Fruit fly (Drosophila melanogaster) ovary, adult (tissue): Measurements from ENCODE around the gene sima.

ENCODE experiments used
- CG17801 ChIP-seq: fragments of 200-800 bp; optimal IDR thresholded peaks from 2 replicates; lab custom pipeline; 2019; ENCODE audit warnings: missing biosample characterization, mild to moderate bottlenecking, missing genetic modification characterization, moderate library complexity; ENCODE audit not compliant: partially characterized antibody

The sima gene

dm6 chr3R:30061154-30061482 lies 3.0 kb downstream of the sima start:
- TF ChIP-seq CG17801 (GFP tag; lab: Kevin White, UChicago) = peak; percentile 13

DNA sequence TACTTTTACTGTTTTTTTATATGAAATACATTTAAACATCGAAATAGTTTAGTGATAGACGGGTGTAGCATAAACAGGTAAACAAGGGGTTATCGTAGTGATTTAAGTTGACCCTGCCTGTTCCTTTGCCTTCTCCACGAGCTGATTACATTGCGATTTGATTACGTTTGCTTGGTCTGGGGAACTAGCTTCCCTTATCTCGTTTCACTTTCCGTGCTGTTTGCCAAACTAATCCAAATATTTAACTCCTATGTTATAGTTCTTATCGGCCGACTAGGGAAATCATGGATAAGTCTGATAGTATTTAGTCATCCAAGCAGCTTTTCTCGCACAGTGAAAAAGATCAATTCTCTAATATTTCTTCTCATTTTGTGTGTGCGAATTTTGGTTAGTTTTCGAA lies 3.9 kb downstream of the sima start:
- TF ChIP-seq CG17801 (GFP tag; lab: Kevin White, UChicago) = no peak

DNA sequence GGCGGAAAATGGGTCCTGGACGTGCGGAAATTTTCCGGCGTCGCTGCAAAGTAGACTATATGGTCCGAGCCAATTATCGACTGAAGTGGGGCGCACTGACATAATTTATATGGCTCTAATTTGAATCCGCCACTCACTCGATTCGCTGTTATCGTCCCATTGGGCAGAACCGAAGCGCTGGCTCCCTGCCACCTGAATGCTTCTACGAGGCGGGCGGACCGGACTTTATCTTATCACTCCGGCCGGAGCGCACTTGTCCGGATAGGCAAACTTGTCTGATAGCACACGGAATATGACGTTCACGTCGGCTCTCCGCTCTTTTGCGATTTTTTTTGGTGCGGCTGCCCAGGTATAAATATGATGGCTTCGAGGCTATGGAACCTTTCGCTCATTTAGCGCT lies 4.4 kb downstream of the sima start:
- no peak for TF ChIP-seq CG17801 (GFP tag; lab: Kevin White, UChicago)

DNA sequence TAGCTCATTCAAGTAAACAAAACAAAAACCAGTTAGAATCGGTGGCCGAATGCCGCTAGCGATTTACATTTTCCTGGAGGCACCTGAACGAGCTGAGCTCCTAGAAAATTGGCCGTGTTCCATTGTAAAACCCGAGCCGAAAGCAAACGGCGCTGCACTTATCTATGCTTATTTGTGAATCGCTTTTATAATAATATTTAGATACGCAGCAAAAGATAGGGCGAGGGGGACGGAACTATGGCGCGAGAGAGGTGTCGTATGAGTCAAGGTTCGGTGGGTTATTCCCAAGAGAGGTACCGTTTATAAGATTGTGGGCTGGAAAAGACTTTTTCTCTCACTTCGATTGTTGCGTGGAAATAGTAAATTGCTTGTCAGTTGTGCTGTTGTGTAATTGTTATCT lies 5.6 kb downstream of the sima start:
- no peak for TF ChIP-seq CG17801 (GFP tag; lab: Kevin White, UChicago)

dm6 chr3R:30066004-30066403 lies 7.9 kb downstream of the sima start:
- TF ChIP-seq CG17801 (GFP tag; lab: Kevin White, UChicago) = no peak

DNA sequence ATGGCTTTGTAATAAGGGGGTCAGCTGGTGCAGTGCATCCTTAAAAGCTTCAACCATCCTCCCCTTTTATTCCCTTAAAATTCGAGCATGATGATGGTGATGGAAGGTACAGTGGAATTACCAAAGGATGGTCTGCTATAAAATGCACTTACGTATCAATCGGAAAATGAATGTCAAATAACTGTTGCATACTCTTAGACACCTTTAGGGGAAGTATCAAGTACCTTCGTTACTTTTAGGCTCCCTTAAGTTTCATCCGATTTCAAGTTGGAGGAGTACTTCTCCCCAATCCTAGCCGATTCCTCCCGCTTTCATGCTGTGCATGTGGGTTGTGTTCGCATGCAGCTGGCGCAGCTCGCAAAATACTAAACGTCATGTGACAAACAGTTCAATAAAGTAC lies 12.1 kb downstream of the sima start:
- TF ChIP-seq CG17801 (GFP tag; lab: Kevin White, UChicago) = no peak

DNA sequence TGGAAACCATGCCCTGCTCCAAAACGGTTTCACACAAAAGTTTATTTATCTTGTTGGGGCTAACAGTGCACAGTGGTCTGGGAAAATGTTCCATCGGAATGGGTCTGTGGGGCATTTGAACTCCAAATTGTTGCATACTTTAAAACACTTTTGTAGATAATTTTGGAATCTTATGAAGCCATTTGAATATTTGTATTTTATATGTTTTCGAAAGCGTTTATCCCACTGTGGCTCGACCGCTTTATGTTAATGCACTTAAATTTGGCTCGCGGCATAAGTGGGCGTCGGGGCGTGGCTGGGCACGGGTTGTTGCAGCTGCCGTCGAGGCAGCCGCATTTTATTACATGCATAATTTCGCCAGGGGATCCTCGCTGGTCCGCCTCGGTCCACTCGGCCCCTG lies 13.7 kb downstream of the sima start:
- no peak for TF ChIP-seq CG17801 (GFP tag; lab: Kevin White, UChicago)

dm6 chr3R:30076088-30076487 lies 18.0 kb downstream of the sima start:
- TF ChIP-seq CG17801 (GFP tag; lab: Kevin White, UChicago) = no peak

dm6 chr3R:30083215-30083614 lies 25.1 kb downstream of the sima start:
- no peak for TF ChIP-seq CG17801 (GFP tag; lab: Kevin White, UChicago)

dm6 chr3R:30084137-30084536 lies 26.0 kb downstream of the sima start:
- no peak for TF ChIP-seq CG17801 (GFP tag; lab: Kevin White, UChicago)

DNA sequence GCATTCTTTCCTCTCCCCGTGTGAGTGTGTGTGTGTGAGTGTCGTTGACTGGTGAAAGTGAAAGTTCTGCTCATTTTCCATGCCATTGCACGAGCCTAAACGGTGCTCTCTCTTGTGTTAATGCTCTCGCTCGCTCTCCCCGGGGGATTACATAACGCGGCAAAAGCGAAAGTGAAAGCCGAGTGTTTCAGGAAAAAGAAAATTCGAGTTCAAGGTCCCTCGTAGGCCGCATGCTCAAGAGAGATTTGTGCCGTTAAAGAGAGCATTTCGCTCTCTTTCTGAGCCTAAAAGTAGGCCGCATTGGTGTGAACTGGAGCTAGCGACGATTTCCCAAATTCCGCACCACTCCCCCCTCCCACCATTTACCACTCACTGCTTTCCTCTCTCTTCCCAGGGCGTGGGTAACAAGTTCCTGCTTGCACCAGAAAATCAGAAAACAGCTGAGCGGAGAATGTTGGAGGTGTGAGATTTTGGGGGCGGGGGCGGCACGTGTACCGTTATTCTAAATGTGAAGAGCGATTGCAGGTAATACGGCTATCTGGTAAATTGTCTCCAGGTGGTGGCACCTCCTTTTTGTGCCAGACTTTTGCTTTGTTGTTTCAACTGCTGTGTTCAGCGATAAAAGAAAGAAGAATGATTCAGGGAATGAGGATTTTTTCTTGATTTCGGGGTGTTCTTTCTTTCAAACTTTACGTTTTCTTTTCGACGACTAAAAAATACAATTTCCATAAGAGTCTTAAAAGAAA lies 32.3 kb downstream of the sima start:
- no peak for TF ChIP-seq CG17801 (GFP tag; lab: Kevin White, UChicago)

- no peak for TF ChIP-seq CG17801 (GFP tag; lab: Kevin White, UChicago)
Observed at dm6 chr3R:30091795-30092699, 33.9 kb downstream of the sima start.

DNA sequence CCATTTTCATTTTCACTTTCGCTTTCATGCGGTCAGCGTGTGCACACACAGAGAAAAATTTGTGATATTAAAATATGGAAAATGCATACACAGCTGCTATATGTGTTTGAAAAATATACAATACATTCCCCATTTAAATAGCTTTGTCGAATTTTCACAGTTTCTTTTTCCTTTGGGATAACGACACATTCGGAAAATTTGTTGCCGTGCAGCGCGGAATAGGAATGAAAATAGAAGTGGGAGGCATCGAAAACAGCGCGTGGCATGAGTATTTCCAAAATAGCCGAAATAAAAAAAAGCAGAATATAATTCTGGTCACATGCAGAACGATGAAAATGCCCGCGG lies 34.6 kb downstream of the sima start:
- no peak for TF ChIP-seq CG17801 (GFP tag; lab: Kevin White, UChicago)

DNA sequence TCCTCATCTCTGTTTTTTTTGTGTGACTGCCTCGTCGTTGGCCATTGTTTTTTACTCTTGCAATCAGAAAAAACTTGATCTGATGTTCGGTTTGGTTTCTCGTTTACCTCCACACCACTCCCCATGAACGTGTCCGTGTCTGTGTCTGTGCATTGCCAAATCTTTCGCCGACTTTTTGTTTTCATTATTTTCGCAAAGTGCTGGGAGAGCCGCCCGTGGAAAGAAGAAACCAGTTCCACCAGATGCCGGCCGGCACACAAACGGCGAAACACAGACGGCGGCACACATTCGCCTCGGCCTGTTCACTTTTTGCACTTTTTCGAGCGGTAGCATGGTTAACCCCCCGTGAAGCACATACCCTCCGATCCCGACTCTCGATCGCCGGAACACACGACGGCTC lies 37.3 kb downstream of the sima start:
- TF ChIP-seq CG17801 (GFP tag; lab: Kevin White, UChicago) = no peak

DNA sequence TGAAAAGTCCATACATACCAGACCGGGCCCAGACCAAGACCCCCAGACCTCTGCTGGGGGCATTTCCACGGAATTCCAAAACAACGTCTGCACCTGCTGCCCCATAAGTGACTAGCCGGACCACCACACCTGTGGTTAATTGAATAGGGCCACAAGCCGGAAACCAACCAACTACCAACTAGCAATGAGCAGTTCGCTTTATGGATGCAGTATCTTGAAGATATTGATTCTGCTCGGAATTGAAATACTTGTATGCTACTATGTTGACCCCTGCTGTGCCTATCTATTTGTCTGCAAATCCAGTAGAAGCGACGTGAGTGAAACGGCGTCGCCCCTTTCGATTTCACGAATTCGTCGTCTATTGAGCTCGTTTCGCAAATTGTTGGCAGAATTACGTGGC lies 37.7 kb downstream of the sima start:
- TF ChIP-seq CG17801 (GFP tag; lab: Kevin White, UChicago) = no peak

DNA sequence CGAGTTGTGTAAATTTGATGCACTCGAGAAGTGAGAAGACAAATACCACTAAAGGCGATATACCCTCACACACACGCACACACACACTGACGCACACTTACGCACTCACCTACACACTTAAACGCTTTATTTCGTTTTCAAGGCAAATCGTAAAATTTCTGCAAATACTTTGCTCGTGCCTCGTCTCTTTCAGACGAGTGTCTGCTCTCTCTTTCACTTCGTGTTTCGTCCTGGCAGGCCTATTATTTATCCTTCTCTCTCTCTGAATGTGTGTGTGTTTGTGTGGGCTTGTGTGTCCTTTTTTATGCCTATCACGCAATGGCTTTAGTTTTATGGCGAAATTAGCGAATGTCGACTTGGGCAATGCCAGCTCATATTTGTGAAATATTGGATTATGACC lies 40.1 kb downstream of the sima start:
- TF ChIP-seq CG17801 (GFP tag; lab: Kevin White, UChicago) = no peak
